Worm (Caenorhabditis elegans) whole organism, midembryonic: ENCODE results near the gene F54B11.9.

Experiments
- ref-1 ChIP-seq: fragments of 200-800 bp; sonication (Bioruptor generic); conservative IDR thresholded peaks from 2 replicates; pipeline ENCODE4 v1.3.6; 2022; ENCODE audit warnings: missing genetic modification reagents, missing genetic modification characterization, missing compliant biosample characterization
- ztf-29 ChIP-seq: fragments of 200-800 bp; sonication (Bioruptor generic); IDR thresholded peaks from 2 replicates; pipeline ENCODE4 v1.3.6; 2022; ENCODE audit warnings: missing genetic modification reagents, missing genetic modification characterization, missing compliant biosample characterization

DNA sequence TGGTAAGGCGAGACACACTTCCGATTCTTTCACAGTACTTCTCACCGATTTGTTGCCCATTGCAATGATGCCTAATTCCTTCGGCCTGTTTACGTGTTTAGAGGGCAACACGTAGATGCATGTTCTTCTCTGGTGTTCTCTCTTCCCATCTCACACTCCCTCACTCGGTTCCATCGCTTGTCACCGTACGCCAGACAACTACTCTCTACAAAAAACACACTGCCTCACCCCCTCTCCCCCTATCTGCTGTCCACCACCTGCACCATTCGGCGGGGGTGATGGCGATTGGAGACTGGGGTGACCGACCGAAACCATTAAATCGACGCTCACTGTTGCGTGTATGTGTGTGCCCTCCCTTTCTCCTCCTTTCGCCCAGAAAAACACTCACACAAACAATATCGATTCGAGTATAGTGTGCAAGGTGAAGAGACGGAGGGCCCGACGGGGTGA lies 21.4 kb upstream of the F54B11.9 start:
- TF ChIP-seq ref-1 (GFP tag; lab: Robert Waterston, UW) (no peak), ztf-29 (GFP tag; lab: Robert Waterston, UW) (no peak)
